Fruit fly (Drosophila melanogaster): ENCODE measurements around the gene Gs1.

The Gs1 gene

DNA sequence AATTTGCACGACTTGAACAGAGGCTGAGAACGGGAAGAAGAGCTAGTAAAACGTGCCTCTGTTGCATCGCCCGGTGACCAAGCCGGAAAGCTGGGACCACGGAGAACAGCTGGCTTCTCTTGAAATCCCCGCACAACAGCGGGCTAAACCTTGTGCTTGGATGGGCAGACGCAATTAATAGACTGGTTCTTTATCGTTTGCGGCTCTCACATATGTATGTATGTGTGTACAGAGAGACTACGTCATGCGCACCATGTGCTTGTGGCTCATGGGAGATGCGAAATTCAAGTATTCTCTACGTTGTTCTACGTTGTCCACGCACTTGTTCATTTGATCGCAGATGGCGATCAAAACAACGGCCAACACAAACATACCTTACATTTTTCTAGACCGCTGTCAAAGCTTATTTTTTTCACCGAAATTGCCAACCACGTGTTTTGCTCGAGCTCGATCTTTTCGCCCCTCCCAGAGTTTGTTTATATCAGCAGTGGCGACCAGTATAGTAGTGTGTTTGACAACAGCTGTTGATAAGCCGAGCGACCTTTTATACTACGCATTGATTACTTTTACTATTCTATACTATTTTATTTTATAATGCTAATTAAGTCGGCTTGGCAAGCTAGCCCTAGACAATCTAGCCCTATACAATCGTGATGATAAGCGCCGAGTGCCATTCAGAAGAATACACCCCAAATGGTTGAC lies 22.6 kb upstream of the Gs1 start (continued):
- TF ChIP-seq CoRest (tag; optimal IDR thresholded peaks at IDR 0.05) = no peak
- TF ChIP-seq CG8478 (optimal IDR thresholded peaks at IDR 0.05) = no peak
- no peak for TF ChIP-seq HLH54F (GFP tag; optimal IDR thresholded peaks at IDR 0.05)
- no peak for TF ChIP-seq CG6689 (GFP tag; IDR thresholded peaks at IDR 0.05)
- TF ChIP-seq Sox102F (GFP tag; optimal IDR thresholded peaks at IDR 0.05) = no peak
- no peak for TF ChIP-seq Aef1 (GFP tag; IDR thresholded peaks at IDR 0.05)
- no peak for TF ChIP-seq Rfx (GFP tag; IDR thresholded peaks at IDR 0.05)
- TF ChIP-seq da (GFP tag; optimal IDR thresholded peaks at IDR 0.05) = no peak
- TF ChIP-seq Pdp1 (GFP tag; optimal IDR thresholded peaks at IDR 0.05) = no peak
- TF ChIP-seq GATAe (GFP tag; conservative IDR thresholded peaks at IDR 0.05) = no peak
- no peak for TF ChIP-seq Dad (GFP tag; optimal IDR thresholded peaks at IDR 0.05)
- TF ChIP-seq CG18599 (GFP tag; optimal IDR thresholded peaks at IDR 0.05) = peak; percentile 15
- no peak for TF ChIP-seq kay (GFP tag; optimal IDR thresholded peaks at IDR 0.05)
- no peak for TF ChIP-seq CG17361 (GFP tag; IDR thresholded peaks at IDR 0.05)
- no peak for TF ChIP-seq Lpt (GFP tag; optimal IDR thresholded peaks at IDR 0.05)
- TF ChIP-seq vfl (GFP tag; optimal IDR thresholded peaks at IDR 0.05) = no peak
- no peak for TF ChIP-seq seq (GFP tag; IDR thresholded peaks at IDR 0.05)
- TF ChIP-seq kah (GFP tag; optimal IDR thresholded peaks at IDR 0.05) = peak; percentile 22
- TF ChIP-seq Doc3 (GFP tag; IDR thresholded peaks at IDR 0.05; ENCODE audit: partially characterized antibody) = no peak
- no peak for TF ChIP-seq run (tag; optimal IDR thresholded peaks at IDR 0.05)
- TF ChIP-seq sens (GFP tag) = peak; percentile 3
- TF ChIP-seq Usf (GFP tag; optimal IDR thresholded peaks at IDR 0.05) = no peak
- no peak for TF ChIP-seq h (optimal IDR thresholded peaks at IDR 0.05)
- TF ChIP-seq NFAT (GFP tag; IDR thresholded peaks at IDR 0.05) = no peak
- no peak for TF ChIP-seq croc (GFP tag; conservative IDR thresholded peaks at IDR 0.05)
- TF ChIP-seq Vsx1 (GFP tag; optimal IDR thresholded peaks at IDR 0.05) = peak; percentile 58
- no peak for TF ChIP-seq gsb-n (tag; optimal IDR thresholded peaks at IDR 0.05)
- TF ChIP-seq CG8290 (GFP tag; optimal IDR thresholded peaks at IDR 0.05) = no peak
- TF ChIP-seq CG8290 (tag; optimal IDR thresholded peaks at IDR 0.05) = no peak
- no peak for TF ChIP-seq ato (GFP tag; IDR thresholded peaks at IDR 0.05; ENCODE audit: partially characterized antibody)
- no peak for TF ChIP-seq CG31441 (GFP tag; IDR thresholded peaks at IDR 0.05)
- no peak for TF ChIP-seq vvl (GFP tag; IDR thresholded peaks at IDR 0.05)
- TF ChIP-seq lab (GFP tag; optimal IDR thresholded peaks at IDR 0.05) = peak; percentile 41
- peak; percentile 9; the same call in 1 of the 2 replicates for TF ChIP-seq rib (GFP tag; IDR thresholded peaks at IDR 0.05)
- no peak for TF ChIP-seq gfzf (GFP tag; optimal IDR thresholded peaks at IDR 0.05)
- no peak for TF ChIP-seq Deaf1 (tag; optimal IDR thresholded peaks at IDR 0.05)
- no peak for TF ChIP-seq CG6683 (GFP tag; optimal IDR thresholded peaks at IDR 0.05)
- TF ChIP-seq CG11723 (GFP tag; optimal IDR thresholded peaks at IDR 0.05) = no peak
- TF ChIP-seq tap (tag; optimal IDR thresholded peaks at IDR 0.05) = no peak
- peak; percentile 88 for TF ChIP-seq twi (tag; optimal IDR thresholded peaks at IDR 0.05)
- no peak for TF ChIP-seq tna (GFP tag; IDR thresholded peaks at IDR 0.05; ENCODE audit: partially characterized antibody)
- TF ChIP-seq YL-1 (GFP tag; optimal IDR thresholded peaks at IDR 0.05) = peak; percentile 10
- no peak for TF ChIP-seq CG6175 (GFP tag; IDR thresholded peaks at IDR 0.05)
- TF ChIP-seq CG8359 (GFP tag; optimal IDR thresholded peaks at IDR 0.05; ENCODE audit: borderline replicate concordance) = no peak
- no peak for TF ChIP-seq CG12104 (GFP tag; optimal IDR thresholded peaks at IDR 0.05)
- no peak for TF ChIP-seq Neu2 (GFP tag; optimal IDR thresholded peaks at IDR 0.05; ENCODE audit: borderline replicate concordance)
- no peak for TF ChIP-seq Bteb2 (GFP tag; optimal IDR thresholded peaks at IDR 0.05)
- no peak for TF ChIP-seq fd96Cb (tag; optimal IDR thresholded peaks at IDR 0.05)
- no peak for TF ChIP-seq p53 (GFP tag; optimal IDR thresholded peaks at IDR 0.05)
- TF ChIP-seq pan (optimal IDR thresholded peaks at IDR 0.05) = no peak
- TF ChIP-seq pan (GFP tag; optimal IDR thresholded peaks at IDR 0.05 in 1 of 2, IDR thresholded peaks at IDR 0.05 in 1 of 2) = no peak
- TF ChIP-seq CG11560 (tag; IDR thresholded peaks at IDR 0.05) = no peak

Measured in whole organism, embryonic.